Worm (Caenorhabditis elegans): ENCODE measurements around the gene Y37A1B.7.

The Y37A1B.7 gene

DNA sequence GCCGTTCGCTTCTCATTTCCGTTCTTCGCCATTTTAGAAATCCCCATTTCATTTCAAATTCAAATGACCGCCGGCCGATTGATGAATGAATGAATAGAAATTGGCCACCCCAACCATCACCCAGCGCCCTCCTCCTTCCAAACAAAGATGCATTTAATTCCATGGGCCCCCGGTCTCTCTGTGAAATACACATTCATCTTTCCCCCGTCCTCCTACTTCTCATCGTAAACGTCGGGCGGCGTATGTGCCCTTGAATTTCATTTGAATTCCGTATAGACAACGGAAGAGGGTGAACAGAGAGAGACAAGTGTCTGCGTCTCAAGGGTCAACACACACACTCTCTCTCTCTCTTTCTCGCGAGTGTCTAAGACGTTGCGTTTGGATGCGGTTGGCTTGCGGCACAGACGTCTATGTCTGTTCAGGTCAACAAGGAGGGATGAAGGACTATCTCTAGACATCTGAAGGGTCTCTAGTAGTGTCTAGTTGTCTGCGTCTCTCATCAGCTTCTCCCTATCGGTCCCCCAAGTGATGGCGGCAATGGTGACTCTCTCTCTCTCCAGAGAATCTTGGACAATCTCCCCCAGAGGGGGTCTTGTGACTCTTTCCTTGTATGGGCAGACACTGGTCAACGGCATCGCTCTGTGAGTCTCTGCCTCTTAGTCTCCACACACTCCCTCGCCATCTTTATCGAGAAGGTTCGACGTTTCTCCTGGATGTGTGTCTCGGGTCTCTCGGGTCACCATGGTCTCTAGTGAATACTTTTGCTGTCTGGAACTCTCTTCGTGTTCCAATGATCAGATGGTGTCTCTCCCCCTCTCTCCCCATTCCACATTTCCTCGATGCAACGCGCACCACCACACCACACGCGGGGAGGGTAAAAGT, 10.7 kb downstream of the Y37A1B.7 start:
- no peak for TF ChIP-seq hlh-12 (tag; optimal IDR thresholded peaks at IDR 0.05)
- TF ChIP-seq hmg-20 (GFP tag; IDR thresholded peaks at IDR 0.05), result no peak
- TF ChIP-seq fkh-3 (tag; optimal IDR thresholded peaks at IDR 0.05), result no peak
- no peak for TF ChIP-seq xnd-1 (tag; optimal IDR thresholded peaks at IDR 0.05)
- no peak for TF ChIP-seq Y95B8A.8 (GFP tag; IDR thresholded peaks at IDR 0.05)
- peak; percentile 61 for TF ChIP-seq B0336.3 (GFP tag; IDR thresholded peaks at IDR 0.05)
- no peak for TF ChIP-seq die-1 (tag; optimal IDR thresholded peaks at IDR 0.05)
- TF ChIP-seq mxl-1 (tag; optimal IDR thresholded peaks at IDR 0.05), result no peak
- no peak for TF ChIP-seq F55B11.4 (tag; optimal IDR thresholded peaks at IDR 0.05; ENCODE audit: borderline replicate concordance, insufficient read depth)
- no peak for TF ChIP-seq sptf-2 (GFP tag; optimal IDR thresholded peaks at IDR 0.05)
- no peak for TF ChIP-seq F37B4.10 (GFP tag; IDR thresholded peaks at IDR 0.05)
- peak; percentile 57 for TF ChIP-seq gei-17 (GFP tag; optimal IDR thresholded peaks at IDR 0.05)
- TF ChIP-seq pha-4 (tag; optimal IDR thresholded peaks at IDR 0.05), result no peak
- TF ChIP-seq snpc-4 (GFP tag; optimal IDR thresholded peaks at IDR 0.05), result peak; percentile 47
- TF ChIP-seq snpc-4 (tag; optimal IDR thresholded peaks at IDR 0.05), result peak in 3 of 4 experiments; percentile 48 to 72 (median 61)
- no peak for TF ChIP-seq lag-1 (GFP tag; IDR thresholded peaks at IDR 0.05)
- TF ChIP-seq let-607 (tag; optimal IDR thresholded peaks at IDR 0.05), result peak in 1 of 2 experiments; percentile 57
- TF ChIP-seq nhr-120 (GFP tag; IDR thresholded peaks at IDR 0.05), result no peak
- TF ChIP-seq ZK185.1 (tag; optimal IDR thresholded peaks at IDR 0.05; ENCODE audit: poor library complexity, severe bottlenecking), result peak; percentile 58
- no peak for TF ChIP-seq dpff-1 (tag; optimal IDR thresholded peaks at IDR 0.05)
- TF ChIP-seq him-1 (tag; optimal IDR thresholded peaks at IDR 0.05), result no peak
- TF ChIP-seq ztf-22 (GFP tag; optimal IDR thresholded peaks at IDR 0.05), result no peak
- no peak for TF ChIP-seq egl-18 (GFP tag; IDR thresholded peaks at IDR 0.05)
- TF ChIP-seq ceh-100 (GFP tag; IDR thresholded peaks at IDR 0.05), result peak; percentile 28; the same call in 1 of the 2 replicates
- TF ChIP-seq akir-1 (GFP tag; optimal IDR thresholded peaks at IDR 0.05), result no peak
- TF ChIP-seq unc-130 (GFP tag; optimal IDR thresholded peaks at IDR 0.05), result no peak
- no peak for TF ChIP-seq nhr-90 (tag; optimal IDR thresholded peaks at IDR 0.05)
- no peak for TF ChIP-seq mel-28 (tag; optimal IDR thresholded peaks at IDR 0.05; ENCODE audit: borderline replicate concordance)
- TF ChIP-seq repo-1 (tag; optimal IDR thresholded peaks at IDR 0.05), result no peak
- TF ChIP-seq lin-40 (tag; optimal IDR thresholded peaks at IDR 0.05), result peak; percentile 89
- no peak for TF ChIP-seq ztf-18 (tag; optimal IDR thresholded peaks at IDR 0.05)
- TF ChIP-seq madf-3 (GFP tag; IDR thresholded peaks at IDR 0.05), result peak; percentile 83
- TF ChIP-seq K12H6.12 (tag; optimal IDR thresholded peaks at IDR 0.05), result peak; percentile 58
- TF ChIP-seq lin-35 (GFP tag; optimal IDR thresholded peaks at IDR 0.05), result peak in 1 of 3 experiments; percentile 73
- TF ChIP-seq ztf-3 (GFP tag; optimal IDR thresholded peaks at IDR 0.05), result no peak
- no peak for TF ChIP-seq cebp-1 (GFP tag; IDR thresholded peaks at IDR 0.05)
- TF ChIP-seq cebp-1 (tag; optimal IDR thresholded peaks at IDR 0.05), result peak; percentile 66
- TF ChIP-seq sea-2 (GFP tag; IDR thresholded peaks at IDR 0.05), result peak; percentile 15; the same call in 1 of the 2 replicates
- no peak for TF ChIP-seq efl-1 (GFP tag; optimal IDR thresholded peaks at IDR 0.05)
- no peak for TF ChIP-seq dox-1 (GFP tag; IDR thresholded peaks at IDR 0.05)
- peak; percentile 94 for TF ChIP-seq ekl-4 (GFP tag; IDR thresholded peaks at IDR 0.05)
- no peak for TF ChIP-seq zfh-2 (GFP tag; conservative IDR thresholded peaks at IDR 0.05)
- TF ChIP-seq ets-4 (GFP tag; optimal IDR thresholded peaks at IDR 0.05), result no peak
- peak; percentile 96 for TF ChIP-seq hsf-1 (GFP tag; IDR thresholded peaks at IDR 0.05)
- peak; percentile 32; the same call in 1 of the 2 replicates for TF ChIP-seq rcor-1 (GFP tag; IDR thresholded peaks at IDR 0.05)
- TF ChIP-seq aptf-2 (GFP tag; conservative IDR thresholded peaks at IDR 0.05), result 0 out of 2 replicates have a peak, but pooled peaks have one; percentile 28
- TF ChIP-seq F23B12.7 (tag; optimal IDR thresholded peaks at IDR 0.05; ENCODE audit: insufficient read depth), result no peak

Measured in whole organism, young adult.